Fruit fly (Drosophila melanogaster) whole organism, embryonic: Measurements from ENCODE around the gene Rok.

ENCODE experiments used
- ATbp ChIP-seq: fragments of 200-800 bp; sonication (Bioruptor generic); optimal IDR thresholded peaks from 2 replicates; lab custom pipeline; 2017; ENCODE audit warnings: missing biosample characterization, mild to moderate bottlenecking, missing genetic modification characterization, missing genetic modification reagents
- Aef1 ChIP-seq: fragments of 200-800 bp; sonication (Bioruptor generic); IDR thresholded peaks from 3 replicates; pipeline ENCODE4 v1.3.6; 2022; ENCODE audit warnings: missing biosample characterization, missing genetic modification characterization
- B-H2 ChIP-seq: fragments of 200-800 bp; sonication (Bioruptor generic); optimal IDR thresholded peaks from 2 replicates; lab custom pipeline; 2018; ENCODE audit warnings: missing biosample characterization, mild to moderate bottlenecking, missing genetic modification characterization
- Blimp-1 ChIP-seq: fragments of 200-800 bp; sonication (Bioruptor generic); optimal IDR thresholded peaks from 3 replicates; lab custom pipeline; 2018; ENCODE audit warnings: missing biosample characterization, missing genetic modification characterization, mild to moderate bottlenecking, moderate library complexity, missing genetic modification reagents
- CG10565 ChIP-seq: fragments of 200-800 bp; sonication (Bioruptor generic); optimal IDR thresholded peaks from 3 replicates; lab custom pipeline; 2016; ENCODE audit warnings: missing biosample characterization, mild to moderate bottlenecking, missing genetic modification characterization
- CG11560 ChIP-seq: fragments of 200-800 bp; sonication (Bioruptor generic); IDR thresholded peaks from 3 replicates; pipeline ENCODE4 v1.3.6; 2022; ENCODE audit warnings: missing biosample characterization, missing genetic modification characterization
- CG12155 ChIP-seq: fragments of 200-800 bp; sonication (Bioruptor generic); optimal IDR thresholded peaks from 3 replicates; lab custom pipeline; 2016; ENCODE audit warnings: missing biosample characterization, missing genetic modification characterization
- CG14710 ChIP-seq: fragments of 200-800 bp; sonication (Bioruptor generic); optimal IDR thresholded peaks from 3 replicates; lab custom pipeline; 2019; ENCODE audit warnings: missing biosample characterization, mild to moderate bottlenecking, missing genetic modification characterization, moderate library complexity
- CG1529 ChIP-seq: fragments of 200-800 bp; sonication (Bioruptor generic); optimal IDR thresholded peaks from 3 replicates; lab custom pipeline; 2018; ENCODE audit warnings: missing biosample characterization, missing genetic modification characterization
- CG2875 ChIP-seq: fragments of 200-800 bp; sonication (Bioruptor generic); optimal IDR thresholded peaks from 2 replicates; lab custom pipeline; 2017; ENCODE audit warnings: missing biosample characterization, mild to moderate bottlenecking, missing genetic modification characterization, missing genetic modification reagents
- CG3838 ChIP-seq: fragments of 200-800 bp; sonication (Bioruptor generic); optimal IDR thresholded peaks from 3 replicates; lab custom pipeline; 2016; ENCODE audit warnings: missing biosample characterization, missing genetic modification characterization
- CG43689 ChIP-seq: fragments of 200-800 bp; sonication (Bioruptor generic); IDR thresholded peaks from 2 replicates; pipeline ENCODE4 v1.3.6; 2022; ENCODE audit warnings: missing biosample characterization, missing genetic modification characterization
- CG8944 ChIP-seq: fragments of 200-800 bp; sonication (Bioruptor generic); optimal IDR thresholded peaks from 3 replicates; lab custom pipeline; 2016; ENCODE audit warnings: missing biosample characterization, missing genetic modification characterization
- D19B ChIP-seq: fragments of 200-800 bp; sonication (Bioruptor generic); optimal IDR thresholded peaks from 2 replicates; lab custom pipeline; 2017; ENCODE audit warnings: missing biosample characterization, mild to moderate bottlenecking, missing genetic modification characterization
- Hey ChIP-seq: fragments of 200-800 bp; sonication (Bioruptor generic); optimal IDR thresholded peaks from 3 replicates; lab custom pipeline; 2018; ENCODE audit warnings: missing biosample characterization, mild to moderate bottlenecking, missing genetic modification characterization
- Hr51 ChIP-seq, 2 experiments: fragments of 200-800 bp; sonication (Bioruptor generic); optimal IDR thresholded peaks; 2 replicates in 1 of 2; 3 replicates in 1 of 2; lab custom pipeline; 2016 to 2018; ENCODE audit warnings: missing biosample characterization in 2 of 2, missing genetic modification characterization in 2 of 2, mild to moderate bottlenecking in 1 of 2, moderate library complexity in 1 of 2
- Jarid2 ChIP-seq: fragments of 200-800 bp; sonication (Bioruptor generic); optimal IDR thresholded peaks from 3 replicates; lab custom pipeline; 2017; ENCODE audit warnings: mild to moderate bottlenecking, missing biosample characterization, missing genetic modification reagents, missing genetic modification characterization
- MESR4 ChIP-seq: fragments of 200-800 bp; sonication (Bioruptor generic); optimal IDR thresholded peaks from 2 replicates; lab custom pipeline; 2018; ENCODE audit warnings: missing biosample characterization, mild to moderate bottlenecking, missing genetic modification characterization, moderate library complexity
- Sox100B ChIP-seq: fragments of 200-800 bp; sonication (Bioruptor generic); optimal IDR thresholded peaks from 3 replicates; lab custom pipeline; 2018; ENCODE audit warnings: missing biosample characterization, mild to moderate bottlenecking, missing genetic modification characterization
- Spps ChIP-seq: fragments of 200-800 bp; sonication (Bioruptor generic); optimal IDR thresholded peaks from 2 replicates; lab custom pipeline; 2018; ENCODE audit warnings: missing biosample characterization, mild to moderate bottlenecking, missing genetic modification characterization
- Xrp1 ChIP-seq: fragments of 200-800 bp; sonication (Bioruptor generic); IDR thresholded peaks from 2 replicates; pipeline ENCODE4 v1.3.6; 2022; ENCODE audit warnings: missing biosample characterization, missing genetic modification characterization
- ac ChIP-seq: fragments of 200-800 bp; sonication (Bioruptor generic); optimal IDR thresholded peaks from 3 replicates; lab custom pipeline; 2017; ENCODE audit warnings: missing biosample characterization, mild to moderate bottlenecking, missing genetic modification characterization
- al ChIP-seq: fragments of 200-800 bp; sonication (Bioruptor generic); IDR thresholded peaks from 2 replicates; pipeline ENCODE4 v1.3.6; 2022; ENCODE audit warnings: missing biosample characterization, missing genetic modification characterization
- bab2 ChIP-seq: fragments of 200-800 bp; sonication (Bioruptor generic); optimal IDR thresholded peaks from 2 replicates; lab custom pipeline; 2016; ENCODE audit warnings: missing biosample characterization, missing genetic modification characterization
- cas ChIP-seq: fragments of 200-800 bp; sonication (Bioruptor generic); IDR thresholded peaks from 2 replicates; pipeline ENCODE4 v1.3.6; 2022; ENCODE audit warnings: missing biosample characterization, missing genetic modification characterization
- cg ChIP-seq: fragments of 200-800 bp; sonication (Bioruptor generic); optimal IDR thresholded peaks from 3 replicates; lab custom pipeline; 2019; ENCODE audit warnings: missing biosample characterization, mild to moderate bottlenecking, missing genetic modification characterization, moderate library complexity
- en ChIP-seq: fragments of 200-800 bp; sonication (Bioruptor generic); optimal IDR thresholded peaks from 2 replicates; lab custom pipeline; 2016; ENCODE audit warnings: missing biosample characterization, missing genetic modification characterization
- ftz-f1 ChIP-seq: fragments of 200-800 bp; sonication (Bioruptor generic); optimal IDR thresholded peaks from 2 replicates; lab custom pipeline; 2016; ENCODE audit warnings: missing biosample characterization, missing genetic modification characterization
- gcm2 ChIP-seq: fragments of 200-800 bp; sonication (Bioruptor generic); optimal IDR thresholded peaks from 2 replicates; lab custom pipeline; 2016; ENCODE audit warnings: missing biosample characterization, missing genetic modification characterization
- grau ChIP-seq: fragments of 200-800 bp; optimal IDR thresholded peaks from 3 replicates; lab custom pipeline; 2019; ENCODE audit warnings: missing biosample characterization, mild to moderate bottlenecking, missing genetic modification characterization, moderate library complexity
- gro ChIP-seq: fragments of 200-800 bp; sonication (Bioruptor generic); optimal IDR thresholded peaks from 2 replicates; lab custom pipeline; 2016; ENCODE audit warnings: missing biosample characterization, missing genetic modification characterization
- her ChIP-seq: fragments of 200-800 bp; sonication (Bioruptor generic); optimal IDR thresholded peaks from 2 replicates; lab custom pipeline; 2016; ENCODE audit warnings: missing biosample characterization, missing genetic modification characterization
- kni ChIP-seq: fragments of 200-800 bp; sonication (Bioruptor generic); optimal IDR thresholded peaks from 3 replicates; lab custom pipeline; 2017; ENCODE audit warnings: mild to moderate bottlenecking, missing biosample characterization, missing genetic modification reagents, missing genetic modification characterization
- lola ChIP-seq, 3 experiments: fragments of >200 bp in 2 of 3; fragments of 200-800 bp in 1 of 3; sonication (Bioruptor generic) in 1 of 3; optimal IDR thresholded peaks; 2 replicates each; lab custom pipeline; 2017 to 2019; ENCODE audit warnings: missing biosample characterization in 3 of 3, missing genetic modification characterization in 3 of 3, mild to moderate bottlenecking in 1 of 3, moderate library complexity in 1 of 3
- mld ChIP-seq: fragments of 200-800 bp; sonication (Bioruptor generic); IDR thresholded peaks from 3 replicates; pipeline ENCODE4 v1.3.6; 2022; ENCODE audit warnings: missing biosample characterization, missing genetic modification characterization; ENCODE audit not compliant: partially characterized antibody
- oc ChIP-seq: fragments of 200-800 bp; sonication (Bioruptor generic); optimal IDR thresholded peaks from 2 replicates; lab custom pipeline; 2018; ENCODE audit warnings: missing biosample characterization, mild to moderate bottlenecking, missing genetic modification characterization, moderate library complexity
- odd ChIP-seq: fragments of 200-800 bp; sonication (Bioruptor generic); optimal IDR thresholded peaks from 2 replicates; lab custom pipeline; 2017; ENCODE audit warnings: missing biosample characterization, mild to moderate bottlenecking, missing genetic modification characterization
- p53 ChIP-seq: fragments of 200-800 bp; sonication (Bioruptor generic); optimal IDR thresholded peaks from 2 replicates; lab custom pipeline; 2016; ENCODE audit warnings: missing biosample characterization, missing genetic modification characterization
- repo ChIP-seq: fragments of 200-800 bp; sonication (Bioruptor generic); optimal IDR thresholded peaks from 2 replicates; lab custom pipeline; 2016; ENCODE audit warnings: missing biosample characterization, missing genetic modification characterization
- sisA ChIP-seq: fragments of 200-800 bp; sonication (Bioruptor generic); IDR thresholded peaks from 2 replicates; pipeline ENCODE4 v1.3.6; 2022; ENCODE audit warnings: missing biosample characterization, missing genetic modification characterization
- sqz ChIP-seq: fragments of 200-800 bp; sonication (Bioruptor generic); optimal IDR thresholded peaks from 3 replicates; lab custom pipeline; 2018; ENCODE audit warnings: missing biosample characterization, mild to moderate bottlenecking, missing genetic modification characterization
- tgo ChIP-seq: fragments of 200-800 bp; sonication (Bioruptor generic); IDR thresholded peaks from 3 replicates; pipeline ENCODE4 v1.3.6; 2022; ENCODE audit warnings: missing biosample characterization, missing genetic modification characterization
- tna ChIP-seq: fragments of 200-800 bp; sonication (Bioruptor generic); IDR thresholded peaks from 2 replicates; pipeline ENCODE4 v1.3.6; 2022; ENCODE audit warnings: missing biosample characterization, missing genetic modification characterization; ENCODE audit not compliant: partially characterized antibody
- vfl ChIP-seq: fragments of 200-800 bp; sonication (Bioruptor generic); optimal IDR thresholded peaks from 2 replicates; lab custom pipeline; 2016; ENCODE audit warnings: missing biosample characterization, missing genetic modification characterization
- vnd ChIP-seq: fragments of 200-800 bp; sonication (Bioruptor generic); IDR thresholded peaks from 3 replicates; pipeline ENCODE4 v1.3.6; 2022; ENCODE audit warnings: missing biosample characterization, missing genetic modification characterization; ENCODE audit not compliant: partially characterized antibody
- wek ChIP-seq: fragments of 200-800 bp; sonication (Bioruptor generic); optimal IDR thresholded peaks from 3 replicates; lab custom pipeline; 2018; ENCODE audit warnings: missing biosample characterization, mild to moderate bottlenecking, missing genetic modification characterization, moderate library complexity
- zfh1 ChIP-seq: fragments of 200-800 bp; sonication (Bioruptor generic); IDR thresholded peaks from 3 replicates; pipeline ENCODE4 v1.3.6; 2022; ENCODE audit warnings: missing biosample characterization, missing genetic modification characterization

Gene Rok

DNA sequence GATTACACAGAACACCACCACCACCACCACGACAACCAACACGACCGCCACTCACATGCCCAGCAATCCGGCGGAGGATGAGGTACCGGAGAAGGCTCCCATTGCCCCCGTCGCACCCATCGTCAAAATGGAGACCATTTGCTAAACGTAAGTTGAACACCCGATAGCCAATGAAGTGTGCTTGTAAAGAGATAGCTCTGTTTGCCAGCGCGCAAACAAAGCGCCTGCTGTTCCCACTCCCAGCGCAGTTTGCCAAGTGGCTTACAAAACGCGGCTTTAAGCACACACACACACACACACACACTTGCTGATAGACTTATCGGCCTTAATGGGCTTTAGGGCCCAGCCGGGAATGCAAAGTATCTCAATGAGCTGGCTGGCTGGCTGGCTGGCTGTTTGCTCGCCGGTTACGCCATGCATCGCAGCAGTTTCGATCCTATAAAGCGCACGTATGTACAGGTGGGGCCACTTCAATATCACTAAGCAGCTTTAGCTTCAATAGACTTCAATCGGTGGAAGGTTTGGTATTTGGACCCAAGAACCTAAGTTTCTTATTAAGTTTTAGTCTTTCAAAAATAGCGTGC, 6.2 kb upstream of the Rok start (continued):
- no peak for TF ChIP-seq al (GFP tag; lab: Robert Waterston, UW)

DNA sequence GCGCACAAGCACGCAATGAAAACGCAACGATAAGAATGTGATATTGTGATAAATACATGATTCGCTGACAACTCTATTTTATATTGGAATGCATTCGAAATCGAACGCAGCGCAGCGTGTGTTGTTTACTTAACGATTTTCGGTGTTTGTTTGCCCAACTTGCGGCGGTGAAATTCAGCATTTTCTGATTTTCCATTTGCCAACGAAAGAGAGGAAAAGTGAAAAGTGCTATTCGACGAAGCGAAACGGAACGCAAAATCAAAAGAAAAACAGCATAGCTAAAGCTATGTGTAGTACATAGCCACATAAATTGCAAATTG, 3.8 kb upstream of the Rok start:
- TF ChIP-seq mld (no peak), gro (GFP tag; lab: Kevin White, UChicago) (no peak), Hr51 (GFP tag; optimal IDR thresholded peaks at IDR 0.05; lab: Kevin White, UChicago) (no peak), ac (GFP tag; lab: Kevin White, UChicago) (peak; percentile 1), tgo (GFP tag; lab: Robert Waterston, UW) (no peak), ATbp (GFP tag; lab: Kevin White, UChicago) (peak; percentile 27), sqz (GFP tag; lab: Kevin White, UChicago) (peak; percentile 6), cas (GFP tag; lab: Robert Waterston, UW) (no peak), Blimp-1 (GFP tag; lab: Kevin White, UChicago) (peak; percentile 33), B-H2 (no peak), lola (GFP tag; optimal IDR thresholded peaks at IDR 0.05; lab: Kevin White, UChicago) (no peak), kni (GFP tag; lab: Kevin White, UChicago) (peak; percentile 59), oc (no peak), Jarid2 (peak; percentile 61), Xrp1 (GFP tag; lab: Robert Waterston, UW) (no peak), vnd (GFP tag; lab: Robert Waterston, UW) (no peak), CG12155 (no peak), en (GFP tag; lab: Kevin White, UChicago) (no peak), CG3838 (no peak), odd (GFP tag; lab: Kevin White, UChicago) (no peak), tna (GFP tag; lab: Robert Waterston, UW) (no peak), zfh1 (GFP tag; lab: Robert Waterston, UW) (no peak)

DNA sequence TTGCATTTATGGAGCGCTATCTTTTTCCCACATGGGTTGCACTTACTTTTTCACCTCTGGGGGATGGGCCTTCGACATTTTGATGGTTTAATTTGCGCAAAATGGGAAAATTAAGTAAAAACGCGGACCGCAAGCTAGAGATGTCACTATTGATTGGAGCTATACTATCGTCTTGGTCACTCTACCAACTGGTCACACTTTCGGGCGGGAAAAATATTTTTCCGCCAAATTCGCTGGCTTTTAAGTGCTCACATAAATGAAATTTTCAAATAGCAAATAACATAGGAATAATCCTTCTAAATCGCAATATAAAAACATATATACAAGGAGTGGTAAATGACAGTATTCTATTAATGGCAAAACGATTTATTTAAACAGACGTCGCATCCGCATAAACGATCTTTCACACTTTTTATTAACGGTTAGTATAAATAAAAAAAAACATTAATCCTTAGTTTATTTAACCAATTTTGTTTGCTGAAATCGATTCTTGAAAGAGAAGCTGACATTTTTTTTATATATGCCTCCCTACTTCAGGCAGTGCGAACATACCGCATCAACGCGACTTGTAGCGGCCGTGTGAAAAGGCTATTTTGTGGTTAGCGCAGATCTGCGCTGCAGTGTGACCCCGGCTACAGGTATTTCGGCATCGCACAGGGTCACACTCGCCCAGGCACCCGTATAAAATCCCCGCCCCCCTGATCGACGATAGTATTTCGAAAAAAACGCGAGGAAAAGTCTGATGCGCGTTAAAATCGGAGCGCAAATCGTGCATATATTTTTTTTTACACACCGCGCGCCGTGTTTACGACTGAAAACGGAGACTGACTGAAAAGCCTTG, 3.3 kb upstream of the Rok start, which contains the start of the genes SNRPG and mthl1:
Gene SNRPG, minus strand, starts transcription at position 160 of the 841 bp plus-strand sequence.
Gene mthl1, plus strand, starts transcription at position 709 of the 841 bp plus-strand sequence.
- no peak for TF ChIP-seq cg (GFP tag; lab: Kevin White, UChicago)
- TF ChIP-seq Spps (tag; lab: Kevin White, UChicago): peak; percentile 13
- peak; percentile 34 for TF ChIP-seq MESR4 (GFP tag; lab: Kevin White, UChicago)
- no peak for TF ChIP-seq CG2875
- TF ChIP-seq Sox100B (GFP tag; lab: Kevin White, UChicago): peak; percentile 14
- TF ChIP-seq Hey (tag; lab: Kevin White, UChicago): no peak
- peak; percentile 21 for TF ChIP-seq CG1529 (GFP tag; lab: Kevin White, UChicago)
- peak; percentile 9 for TF ChIP-seq repo (GFP tag; lab: Kevin White, UChicago)
- peak; percentile 41 for TF ChIP-seq gcm2 (GFP tag; lab: Kevin White, UChicago)
- no peak for TF ChIP-seq wek
- TF ChIP-seq sisA (GFP tag; lab: Robert Waterston, UW): peak; percentile 95
- peak; percentile 83 for TF ChIP-seq CG43689 (GFP tag; lab: Robert Waterston, UW)
- peak; percentile 82 for TF ChIP-seq bab2 (GFP tag; lab: Kevin White, UChicago)
- no peak for TF ChIP-seq ftz-f1 (GFP tag; lab: Kevin White, UChicago)
- TF ChIP-seq CG10565: no peak
- TF ChIP-seq D19B (GFP tag; lab: Kevin White, UChicago): peak; percentile 70
- peak; percentile 67 for TF ChIP-seq grau (tag; lab: Kevin White, UChicago)
- TF ChIP-seq CG11560 (tag; lab: Robert Waterston, UW): peak; percentile 85; the same call in 2 of the 3 replicates
- peak; percentile 82 for TF ChIP-seq vfl (GFP tag; lab: Kevin White, UChicago)
- TF ChIP-seq p53 (GFP tag; lab: Kevin White, UChicago): no peak
- peak; percentile 95 for TF ChIP-seq Aef1 (GFP tag; lab: Robert Waterston, UW)
- peak; percentile 81 for TF ChIP-seq her (GFP tag; lab: Kevin White, UChicago)
- peak; percentile 72 for TF ChIP-seq CG8944
- TF ChIP-seq CG14710: peak; percentile 100
